Fruit fly (Drosophila melanogaster) whole organism, prepupa: ENCODE measurements around the gene mRpL3.

Experiments
- CG15336 ChIP-seq: fragments of 200-800 bp; sonication (Bioruptor generic); IDR thresholded peaks from 2 replicates; pipeline ENCODE4 v1.3.6; 2022; ENCODE audit warnings: missing biosample characterization, missing genetic modification characterization
- CG1621 ChIP-seq: fragments of 200-800 bp; sonication (Bioruptor generic); optimal IDR thresholded peaks from 3 replicates; lab custom pipeline; 2018; ENCODE audit warnings: missing biosample characterization, mild to moderate bottlenecking, missing genetic modification characterization
- CG16779 ChIP-seq: fragments of 200-800 bp; sonication (Bioruptor generic); optimal IDR thresholded peaks from 3 replicates; lab custom pipeline; 2017; ENCODE audit warnings: missing biosample characterization, mild to moderate bottlenecking, missing genetic modification characterization
- CG6276 ChIP-seq: fragments of 200-800 bp; sonication (Bioruptor generic); optimal IDR thresholded peaks from 2 replicates; lab custom pipeline; 2017; ENCODE audit warnings: missing biosample characterization, mild to moderate bottlenecking, missing genetic modification characterization
- CG8119 ChIP-seq: fragments of 200-800 bp; sonication (Bioruptor generic); IDR thresholded peaks from 3 replicates; pipeline ENCODE4 v1.3.6; 2022; ENCODE audit warnings: missing biosample characterization, missing genetic modification characterization
- Eip75B ChIP-seq: fragments of 200-800 bp; sonication (Bioruptor generic); optimal IDR thresholded peaks from 3 replicates; lab custom pipeline; 2016; ENCODE audit warnings: missing biosample characterization, missing genetic modification characterization
- Sox102F ChIP-seq: fragments of 200-800 bp; sonication (Bioruptor generic); optimal IDR thresholded peaks from 2 replicates; lab custom pipeline; 2016; ENCODE audit warnings: missing biosample characterization, mild to moderate bottlenecking, missing genetic modification characterization
- acj6 ChIP-seq: fragments of 200-800 bp; sonication (Bioruptor generic); optimal IDR thresholded peaks from 3 replicates; lab custom pipeline; 2016; ENCODE audit warnings: missing biosample characterization, missing genetic modification characterization
- eg ChIP-seq: fragments of 200-800 bp; sonication (Bioruptor generic); IDR thresholded peaks from 3 replicates; pipeline ENCODE4 v1.3.6; 2022; ENCODE audit warnings: missing biosample characterization, missing genetic modification characterization
- esn ChIP-seq: fragments of 200-800 bp; sonication (Bioruptor generic); optimal IDR thresholded peaks from 2 replicates; lab custom pipeline; 2016; ENCODE audit warnings: missing biosample characterization, mild to moderate bottlenecking, missing genetic modification characterization, moderate library complexity
- fkh ChIP-seq: fragments of 200-800 bp; sonication (Bioruptor generic); optimal IDR thresholded peaks from 3 replicates; lab custom pipeline; 2017; ENCODE audit warnings: missing biosample characterization, mild to moderate bottlenecking, missing genetic modification characterization, moderate library complexity
- ss ChIP-seq, 2 experiments: fragments of 200-800 bp; sonication (Bioruptor generic); optimal IDR thresholded peaks; 2 replicates in 1 of 2; 3 replicates in 1 of 2; lab custom pipeline; 2017 to 2018; ENCODE audit warnings: mild to moderate bottlenecking in 2 of 2, missing biosample characterization in 2 of 2, missing genetic modification characterization in 2 of 2, moderate library complexity in 1 of 2
- topi ChIP-seq: fragments of 200-800 bp; sonication (Bioruptor generic); optimal IDR thresholded peaks from 3 replicates; lab custom pipeline; 2016; ENCODE audit warnings: missing biosample characterization, missing genetic modification characterization
- vri ChIP-seq: fragments of 200-800 bp; sonication (Bioruptor generic); optimal IDR thresholded peaks from 3 replicates; lab custom pipeline; 2016; ENCODE audit warnings: missing biosample characterization, mild to moderate bottlenecking, missing genetic modification characterization

- TF ChIP-seq fkh (GFP tag; lab: Kevin White, UChicago) = no peak
- no peak for TF ChIP-seq CG8119
- no peak for TF ChIP-seq eg (GFP tag; lab: Robert Waterston, UW)
- no peak for TF ChIP-seq acj6 (GFP tag; lab: Kevin White, UChicago)
- TF ChIP-seq vri = no peak
- no peak for TF ChIP-seq ss (GFP tag; optimal IDR thresholded peaks at IDR 0.05; lab: Kevin White, UChicago)
- no peak for TF ChIP-seq CG16779 (tag; lab: Kevin White, UChicago)
- no peak for TF ChIP-seq CG15336
- no peak for TF ChIP-seq esn (GFP tag; lab: Kevin White, UChicago)
- TF ChIP-seq CG6276 (GFP tag; lab: Kevin White, UChicago) = no peak
- TF ChIP-seq topi = no peak
- TF ChIP-seq Sox102F = no peak
- TF ChIP-seq Eip75B (GFP tag; lab: Kevin White, UChicago) = no peak
- no peak for TF ChIP-seq CG1621 (tag; lab: Kevin White, UChicago)
Observed at dm6 chrX:15778846-15779245, 17.8 kb downstream of the mRpL3 start, which contains the start of gene CG43673.
